Worm (Caenorhabditis elegans) whole organism, L1 larva: ENCODE results near the gene str-108.

Source experiments
- C04F5.9 ChIP-seq: sonication (generic microtip); optimal IDR thresholded peaks from 2 replicates; lab custom pipeline; 2016; ENCODE audit warnings: missing genetic modification characterization, missing compliant biosample characterization
- C34B4.2 ChIP-seq: sonication (generic microtip); optimal IDR thresholded peaks from 2 replicates; lab custom pipeline; 2017; ENCODE audit warnings: mild to moderate bottlenecking, missing genetic modification characterization, missing compliant biosample characterization
- Y116A8C.19 ChIP-seq: sonication (generic microtip); optimal IDR thresholded peaks from 2 replicates; lab custom pipeline; 2016; ENCODE audit warnings: missing compliant biosample characterization, missing genetic modification characterization, borderline replicate concordance
- aly-2 ChIP-seq: fragments of 150-350 bp; optimal IDR thresholded peaks from 2 replicates; lab custom pipeline; 2014; ENCODE audit warnings: missing biosample characterization, missing genetic modification characterization
- blmp-1 ChIP-seq: fragments of 150-350 bp; optimal IDR thresholded peaks from 2 replicates; lab custom pipeline; 2014; ENCODE audit warnings: missing biosample characterization, missing genetic modification characterization
- ceh-88 ChIP-seq: fragments of 200-800 bp; sonication (Bioruptor generic); IDR thresholded peaks from 2 replicates; pipeline ENCODE4 v1.3.6; 2022; ENCODE audit warnings: missing genetic modification characterization, missing compliant biosample characterization
- efl-3 ChIP-seq: fragments of 200-800 bp; sonication (Bioruptor generic); optimal IDR thresholded peaks from 2 replicates; lab custom pipeline; 2018; ENCODE audit warnings: mild to moderate bottlenecking, missing genetic modification characterization, missing compliant biosample characterization
- egl-27 ChIP-seq, 2 experiments: fragments of 150-350 bp in 1 of 2; sonication (generic microtip); optimal IDR thresholded peaks; 3 replicates each; lab custom pipeline; 2017 to 2018; ENCODE audit warnings: missing biosample characterization in 2 of 2, missing genetic modification characterization in 2 of 2, missing genetic modification reagents in 2 of 2
- elt-3 ChIP-seq, 6 experiments: fragments of 150-350 bp in 1 of 6; sonication (generic microtip); optimal IDR thresholded peaks; 2 replicates each; lab custom pipeline; 2017 to 2018; ENCODE audit warnings: missing biosample characterization in 6 of 6, missing genetic modification characterization in 6 of 6, inconsistent platforms in 1 of 6
- fkh-4 ChIP-seq: sonication (generic microtip); optimal IDR thresholded peaks from 2 replicates; lab custom pipeline; 2016; ENCODE audit warnings: missing compliant biosample characterization, missing genetic modification characterization, borderline replicate concordance
- fkh-8 ChIP-seq: sonication (generic microtip); optimal IDR thresholded peaks from 2 replicates; lab custom pipeline; 2016; ENCODE audit warnings: mild to moderate bottlenecking, missing genetic modification characterization, missing compliant biosample characterization
- fos-1 ChIP-seq: fragments of 150-350 bp; optimal IDR thresholded peaks from 2 replicates; lab custom pipeline; 2014; ENCODE audit warnings: missing biosample characterization, missing genetic modification characterization
- hpl-2 ChIP-seq: fragments of 150-350 bp; optimal IDR thresholded peaks from 2 replicates; lab custom pipeline; 2014; ENCODE audit warnings: missing biosample characterization, missing genetic modification reagents, missing genetic modification characterization
- irx-1 ChIP-seq: sonication (generic microtip); optimal IDR thresholded peaks from 2 replicates; lab custom pipeline; 2016; ENCODE audit warnings: missing genetic modification characterization, missing compliant biosample characterization
- jun-1 ChIP-seq: fragments of 150-350 bp; optimal IDR thresholded peaks from 2 replicates; lab custom pipeline; 2014; ENCODE audit warnings: missing biosample characterization, missing genetic modification reagents, missing genetic modification characterization
- lin-14 ChIP-seq: fragments of 200-800 bp; sonication (Bioruptor generic); optimal IDR thresholded peaks from 2 replicates; lab custom pipeline; 2018; ENCODE audit warnings: mild to moderate bottlenecking, missing genetic modification characterization, moderate library complexity, missing compliant biosample characterization
- lin-15B ChIP-seq: fragments of 150-350 bp; sonication (generic microtip); optimal IDR thresholded peaks from 3 replicates; lab custom pipeline; 2014; ENCODE audit warnings: missing biosample characterization, missing genetic modification characterization
- lin-39 ChIP-seq: fragments of 150-350 bp; optimal IDR thresholded peaks from 2 replicates; lab custom pipeline; 2014; ENCODE audit warnings: missing biosample characterization, missing genetic modification reagents, missing genetic modification characterization
- mef-2 ChIP-seq: fragments of 150-350 bp; optimal IDR thresholded peaks from 2 replicates; lab custom pipeline; 2014; ENCODE audit warnings: missing biosample characterization, missing genetic modification characterization
- mep-1 ChIP-seq: fragments of 150-350 bp; optimal IDR thresholded peaks from 2 replicates; lab custom pipeline; 2014; ENCODE audit warnings: missing biosample characterization, missing genetic modification characterization
- nhr-19 ChIP-seq: fragments of 200-800 bp; sonication (Bioruptor generic); conservative IDR thresholded peaks from 2 replicates; pipeline ENCODE4 v1.3.6; 2022; ENCODE audit warnings: missing genetic modification characterization, missing compliant biosample characterization
- nhr-28 ChIP-seq: fragments of 150-350 bp; optimal IDR thresholded peaks from 2 replicates; lab custom pipeline; 2014; ENCODE audit warnings: missing biosample characterization, missing genetic modification characterization
- nhr-47 ChIP-seq: sonication (generic microtip); optimal IDR thresholded peaks from 2 replicates; lab custom pipeline; 2016; ENCODE audit warnings: mild to moderate bottlenecking, missing genetic modification characterization, moderate library complexity, missing compliant biosample characterization
- nhr-84 ChIP-seq: sonication (generic microtip); optimal IDR thresholded peaks from 2 replicates; lab custom pipeline; 2017; ENCODE audit warnings: missing biosample characterization, missing genetic modification characterization
- nhr-90 ChIP-seq: sonication (generic microtip); optimal IDR thresholded peaks from 2 replicates; lab custom pipeline; 2016; ENCODE audit warnings: mild to moderate bottlenecking, missing genetic modification characterization, missing compliant biosample characterization; ENCODE audit not compliant: poor library complexity
- snpc-4 ChIP-seq: fragments of 150-350 bp; optimal IDR thresholded peaks from 2 replicates; lab custom pipeline; 2014; ENCODE audit warnings: missing biosample characterization, missing genetic modification characterization
- snu-23 ChIP-seq: sonication (generic microtip); optimal IDR thresholded peaks from 2 replicates; lab custom pipeline; 2016; ENCODE audit warnings: missing genetic modification characterization, missing compliant biosample characterization
- sox-4 ChIP-seq: sonication (generic microtip); optimal IDR thresholded peaks from 2 replicates; lab custom pipeline; 2016; ENCODE audit warnings: missing genetic modification characterization, missing compliant biosample characterization
- sptf-1 ChIP-seq: fragments of 150-350 bp; optimal IDR thresholded peaks from 2 replicates; lab custom pipeline; 2014; ENCODE audit warnings: missing biosample characterization, missing genetic modification characterization
- tbx-2 ChIP-seq: sonication (generic microtip); optimal IDR thresholded peaks from 2 replicates; lab custom pipeline; 2016; ENCODE audit warnings: missing genetic modification characterization, missing compliant biosample characterization
- tlp-1 ChIP-seq: fragments of 150-350 bp; optimal IDR thresholded peaks from 2 replicates; lab custom pipeline; 2014; ENCODE audit warnings: missing biosample characterization, missing genetic modification characterization
- unc-130 ChIP-seq: fragments of 150-350 bp; optimal IDR thresholded peaks from 2 replicates; lab custom pipeline; 2017; ENCODE audit warnings: missing biosample characterization, missing genetic modification characterization, inconsistent platforms
- unc-30 ChIP-seq: sonication (generic microtip); optimal IDR thresholded peaks from 2 replicates; lab custom pipeline; 2017; ENCODE audit warnings: missing biosample characterization, missing genetic modification characterization
- vab-15 ChIP-seq: sonication (generic microtip); optimal IDR thresholded peaks from 2 replicates; lab custom pipeline; 2017; ENCODE audit warnings: missing genotype, mild to moderate bottlenecking, missing genetic modification characterization, missing compliant biosample characterization
- xbp-1 ChIP-seq: sonication (generic microtip); optimal IDR thresholded peaks from 2 replicates; lab custom pipeline; 2016; ENCODE audit warnings: missing genetic modification characterization, missing compliant biosample characterization
- zag-1 ChIP-seq: fragments of 150-350 bp; optimal IDR thresholded peaks from 2 replicates; lab custom pipeline; 2014; ENCODE audit warnings: missing biosample characterization, missing genetic modification characterization
- zip-4 ChIP-seq: fragments of 200-800 bp; sonication (Bioruptor generic); optimal IDR thresholded peaks from 2 replicates; lab custom pipeline; 2018; ENCODE audit warnings: mild to moderate bottlenecking, missing genetic modification characterization, moderate library complexity, missing compliant biosample characterization
- ztf-4 ChIP-seq: fragments of 150-350 bp; optimal IDR thresholded peaks from 2 replicates; lab custom pipeline; 2014; ENCODE audit warnings: missing biosample characterization, missing genetic modification characterization

The str-108 gene

DNA sequence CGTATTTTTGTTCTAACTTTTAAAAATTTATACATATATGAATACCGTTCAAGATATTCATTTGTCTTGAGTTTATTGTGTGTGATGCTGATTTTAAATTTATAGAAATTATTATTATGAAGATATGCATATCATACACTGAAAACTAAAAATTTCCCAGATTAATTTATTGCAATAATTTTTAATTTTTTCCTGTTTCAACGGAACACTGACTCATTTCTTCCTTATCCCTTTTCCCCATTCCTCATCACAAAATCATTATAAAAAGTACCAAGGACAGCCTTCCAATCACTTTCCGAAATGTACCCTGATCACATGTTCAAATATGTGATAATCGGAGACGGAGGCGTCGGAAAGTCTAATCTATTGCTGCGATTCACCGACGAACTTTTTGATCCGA is 28.6 kb downstream of the str-108 start, which contains the start of gene rabr-4:
rabr-4 (plus strand) TSS at position 301 of the 400 bp plus-strand sequence.
- no peak for TF ChIP-seq C34B4.2
- peak; percentile 46 for TF ChIP-seq blmp-1
- TF ChIP-seq elt-3 (tag; optimal IDR thresholded peaks at IDR 0.05; lab: Kevin White, UChicago): peak in 1 of 6 experiments; percentile 20
- TF ChIP-seq mep-1 (tag; lab: Kevin White, UChicago): no peak

DNA sequence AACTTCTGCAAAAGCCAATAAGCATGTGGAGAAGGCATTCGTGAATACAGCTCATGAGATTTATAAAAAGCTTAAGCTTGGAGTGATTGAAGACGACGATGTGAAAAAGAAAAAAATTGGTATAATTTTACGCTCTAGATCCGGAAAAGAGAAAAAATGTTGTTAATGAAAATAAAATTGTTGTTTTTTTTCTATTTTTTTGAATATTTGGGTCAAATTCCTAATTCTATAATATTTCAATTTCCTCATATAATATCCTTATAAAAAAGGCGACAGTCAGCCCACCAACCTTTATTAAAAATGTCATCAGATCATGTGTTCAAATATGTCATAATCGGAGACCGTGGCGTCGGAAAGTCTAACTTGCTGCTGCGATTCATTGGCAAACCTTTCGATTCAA is 29.3 kb downstream of the str-108 start, which contains the start of gene rabr-3:
rabr-3 (plus strand) TSS at position 301 of the 400 bp plus-strand sequence.
- TF ChIP-seq egl-27 (tag; optimal IDR thresholded peaks at IDR 0.05; lab: Kevin White, UChicago) (no peak), zip-4 (GFP tag; lab: Kevin White, UChicago) (no peak), nhr-47 (tag; lab: Kevin White, UChicago) (no peak), unc-30 (no peak)

- no peak for TF ChIP-seq sox-4
- TF ChIP-seq fkh-4 (tag; lab: Kevin White, UChicago): no peak
- TF ChIP-seq egl-27 (tag; optimal IDR thresholded peaks at IDR 0.05; lab: Kevin White, UChicago): no peak
- no peak for TF ChIP-seq nhr-19 (GFP tag; lab: Robert Waterston, UW)
- TF ChIP-seq efl-3 (GFP tag; lab: Kevin White, UChicago): no peak
- no peak for TF ChIP-seq tlp-1 (tag; lab: Kevin White, UChicago)
- TF ChIP-seq C04F5.9 (tag; lab: Kevin White, UChicago): no peak
- no peak for TF ChIP-seq snpc-4 (tag; lab: Kevin White, UChicago)
- TF ChIP-seq nhr-84 (tag; lab: Kevin White, UChicago): no peak
- TF ChIP-seq lin-15B (tag; lab: Kevin White, UChicago): no peak
These were observed 32.0 kb downstream of the str-108 start, which contains the start of gene F11A5.5 for ce11 chrV:16198016-16198415. F11A5.5 (plus strand) TSS chrV:16198316.

DNA sequence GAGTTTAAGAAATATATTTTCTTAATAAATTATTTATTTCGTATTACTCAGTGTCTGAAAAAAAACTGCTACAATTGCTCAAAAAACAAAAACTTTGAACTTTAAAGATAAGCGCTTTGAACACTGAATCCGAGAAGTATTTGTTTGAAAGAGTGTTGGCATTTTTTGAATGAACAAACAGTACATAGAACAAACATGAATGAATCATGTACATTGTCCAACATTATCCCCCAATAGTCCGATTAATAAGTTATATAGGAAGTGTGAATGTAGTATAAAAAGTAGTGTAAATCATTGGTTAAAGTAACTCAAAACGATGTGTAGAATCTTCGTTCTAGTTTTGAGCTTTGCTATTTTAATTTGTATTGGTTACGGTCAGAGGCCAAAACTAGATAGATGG is 35.7 kb downstream of the str-108 start, which contains the start of gene F11A5.17:
F11A5.17 (plus strand) TSS at position 301 of the 400 bp plus-strand sequence.
- TF ChIP-seq Y116A8C.19 (tag; lab: Kevin White, UChicago) (no peak), vab-15 (tag; lab: Kevin White, UChicago) (no peak), C34B4.2 (no peak), tbx-2 (tag; lab: Kevin White, UChicago) (no peak), hpl-2 (no peak), nhr-84 (tag; lab: Kevin White, UChicago) (no peak), ceh-88 (GFP tag; lab: Robert Waterston, UW) (no peak), ztf-4 (no peak), nhr-28 (no peak)

DNA sequence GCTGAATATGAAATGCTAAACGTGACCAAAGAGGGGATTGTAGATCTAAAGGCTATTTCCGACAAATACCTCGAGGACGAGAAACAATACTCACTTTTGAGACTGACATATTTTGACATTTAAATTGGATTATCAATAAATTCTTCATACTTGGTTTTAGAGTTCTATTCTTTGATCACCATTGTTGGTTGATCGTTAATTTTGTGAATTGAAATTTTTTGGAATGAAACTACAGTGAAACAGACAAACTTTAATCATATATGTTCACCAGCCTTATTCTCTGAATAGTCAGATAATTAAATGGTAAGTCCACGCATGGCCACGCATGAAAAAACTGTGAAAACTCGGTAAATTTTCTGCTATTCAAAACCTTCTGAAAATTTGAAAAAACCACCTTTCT is 36.6 kb downstream of the str-108 start, which contains the start of gene F11A5.18:
F11A5.18 (plus strand) TSS at position 301 of the 400 bp plus-strand sequence.
- TF ChIP-seq lin-39 (tag; lab: Kevin White, UChicago) (no peak), nhr-90 (tag; lab: Kevin White, UChicago) (no peak), snu-23 (GFP tag; lab: Kevin White, UChicago) (no peak), fkh-8 (tag; lab: Kevin White, UChicago) (no peak), nhr-28 (no peak), jun-1 (tag; lab: Kevin White, UChicago) (no peak)

- TF ChIP-seq unc-130 (tag; lab: Kevin White, UChicago) (no peak), sptf-1 (no peak), zag-1 (tag; lab: Kevin White, UChicago) (no peak), xbp-1 (no peak), fos-1 (no peak), mef-2 (no peak), aly-2 (tag; lab: Kevin White, UChicago) (no peak), sox-4 (no peak), irx-1 (tag; lab: Kevin White, UChicago) (no peak), lin-39 (tag; lab: Kevin White, UChicago) (no peak), fkh-4 (tag; lab: Kevin White, UChicago) (no peak), efl-3 (GFP tag; lab: Kevin White, UChicago) (no peak), lin-14 (GFP tag; lab: Kevin White, UChicago) (no peak)
These were observed 38.9 kb downstream of the str-108 start, which contains the start of gene irld-26 for ce11 chrV:16204888-16205287. irld-26 (plus strand) TSS chrV:16205188.
